Worm (Caenorhabditis elegans) whole organism, midembryonic: ENCODE measurements around the gene clec-8.
"Not testable (repeated sequence)": the region's sequence is repeated elsewhere in the genome, so short reads cannot be mapped to it uniquely, and the experiment has no call there.

Experiments
- T22C8.4 ChIP-seq: fragments of 200-800 bp; sonication (Bioruptor generic); IDR thresholded peaks from 2 replicates; pipeline ENCODE4 v1.3.6; 2022; ENCODE audit warnings: missing genetic modification characterization, missing compliant biosample characterization
- cog-1 ChIP-seq: sonication (generic microtip); optimal IDR thresholded peaks from 2 replicates; lab custom pipeline; 2016; ENCODE audit warnings: missing genetic modification characterization, missing compliant biosample characterization
- flt-1 ChIP-seq: fragments of 200-800 bp; sonication (Bioruptor generic); IDR thresholded peaks from 2 replicates; pipeline ENCODE4 v1.3.6; 2022; ENCODE audit warnings: missing genetic modification characterization, missing compliant biosample characterization
- klf-2 ChIP-seq: fragments of 200-800 bp; sonication (Bioruptor generic); conservative IDR thresholded peaks from 2 replicates; pipeline ENCODE4 v1.3.6; 2022; ENCODE audit warnings: missing genetic modification reagents, missing genetic modification characterization, missing compliant biosample characterization
- ref-1 ChIP-seq: fragments of 200-800 bp; sonication (Bioruptor generic); conservative IDR thresholded peaks from 2 replicates; pipeline ENCODE4 v1.3.6; 2022; ENCODE audit warnings: missing genetic modification reagents, missing genetic modification characterization, missing compliant biosample characterization
- tab-1 ChIP-seq: fragments of 200-800 bp; sonication (Bioruptor generic); IDR thresholded peaks from 2 replicates; pipeline ENCODE4 v1.3.6; 2022; ENCODE audit warnings: missing genetic modification characterization, missing compliant biosample characterization

ce11 chrII:12624433-12624832 is 46.6 kb upstream of the clec-8 start, which contains the start of gene Y38E10A.14:
- not testable (repeated sequence) for TF ChIP-seq ref-1; T22C8.4 (GFP tag; lab: Robert Waterston, UW); cog-1; flt-1 (GFP tag; lab: Robert Waterston, UW); tab-1 (GFP tag; lab: Robert Waterston, UW); klf-2 (GFP tag; lab: Robert Waterston, UW)
